Worm (Caenorhabditis elegans): ENCODE results near the gene gpa-8.

gpa-8 gene

DNA sequence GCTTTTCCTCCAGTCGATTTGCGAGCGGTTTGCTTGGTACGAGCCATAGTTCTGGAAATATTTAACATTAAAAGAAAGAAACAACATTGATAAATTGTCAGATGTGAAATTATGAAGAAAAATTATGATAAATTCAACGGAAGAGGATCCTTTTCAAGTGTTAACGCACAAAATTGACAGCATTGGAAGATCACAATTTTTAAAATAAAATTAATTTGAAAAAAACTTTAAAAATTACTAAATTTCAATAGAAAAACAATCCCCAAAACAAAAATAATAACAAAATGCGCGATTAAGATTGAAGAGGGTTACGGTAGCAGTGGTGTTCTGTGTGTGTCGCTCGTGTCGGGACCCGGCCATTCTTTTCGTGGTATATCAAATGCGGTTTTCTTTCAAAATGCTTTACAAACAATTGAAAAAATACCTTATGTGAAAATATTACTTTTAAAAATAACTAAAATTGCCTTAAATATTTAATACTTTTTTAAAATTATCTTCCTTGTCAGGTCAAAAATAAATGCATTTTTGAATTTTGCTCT lies 20.1 kb upstream of the gpa-8 start, which contains the start of gene his-74:
Gene his-74 (minus strand): TSS at position 51 of the 539 bp plus-strand sequence.
- peak; percentile 10 for TF ChIP-seq unc-130 (GFP tag; optimal IDR thresholded peaks at IDR 0.05)
- TF ChIP-seq lsy-2 (tag; optimal IDR thresholded peaks at IDR 0.05), result peak in 1 of 2 experiments; percentile 40
- no peak for TF ChIP-seq snpc-1.2 (GFP tag; IDR thresholded peaks at IDR 0.05)

DNA sequence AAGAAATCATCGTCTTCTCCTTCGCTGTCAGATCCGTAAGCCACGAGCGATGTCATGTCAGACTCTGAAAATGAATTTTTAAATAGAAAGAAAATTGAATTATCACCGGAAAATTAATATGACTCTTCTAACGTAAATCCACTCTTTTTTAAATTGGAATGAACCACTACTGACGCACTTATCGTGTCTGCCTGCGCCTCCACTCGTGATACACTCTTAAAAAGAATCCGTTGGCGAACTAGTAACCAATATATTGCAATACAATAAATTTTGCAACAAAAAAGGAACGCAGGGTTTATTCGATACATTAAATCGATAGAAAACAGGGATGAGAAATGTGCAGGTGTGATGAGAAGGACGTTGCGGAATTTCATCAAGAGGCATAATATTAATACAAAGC lies 19.1 kb upstream of the gpa-8 start, which contains the start of gene ccch-3:
Gene ccch-3 (minus strand): TSS at position 262 of the 400 bp plus-strand sequence.
- peak; percentile 13 for TF ChIP-seq gei-8 (GFP tag; optimal IDR thresholded peaks at IDR 0.05)
- TF ChIP-seq jun-1 (tag; optimal IDR thresholded peaks at IDR 0.05), result no peak
- peak; percentile 78 for TF ChIP-seq mep-1 (tag; optimal IDR thresholded peaks at IDR 0.05)
- peak; percentile 52; the same call in 1 of the 2 replicates for TF ChIP-seq hmg-1.1 (GFP tag; IDR thresholded peaks at IDR 0.05)
- TF ChIP-seq zip-11 (GFP tag; IDR thresholded peaks at IDR 0.05), result no peak
- peak; percentile 56 for TF ChIP-seq nhr-28 (tag; optimal IDR thresholded peaks at IDR 0.05)
- peak; percentile 65; the same call in 1 of the 2 replicates for TF ChIP-seq pha-4 (GFP tag; IDR thresholded peaks at IDR 0.05)
- TF ChIP-seq pha-4 (tag; optimal IDR thresholded peaks at IDR 0.05), result no peak
- TF ChIP-seq skn-1 (tag; optimal IDR thresholded peaks at IDR 0.05), result no peak
- TF ChIP-seq lin-1 (GFP tag; IDR thresholded peaks at IDR 0.05), result no peak
- TF ChIP-seq nhr-111 (GFP tag; optimal IDR thresholded peaks at IDR 0.05), result no peak
- no peak for TF ChIP-seq ceh-32 (tag; optimal IDR thresholded peaks at IDR 0.05; ENCODE audit: poor library complexity)
- no peak for TF ChIP-seq saeg-2 (GFP tag; IDR thresholded peaks at IDR 0.05)
- TF ChIP-seq madf-5 (GFP tag; IDR thresholded peaks at IDR 0.05), result no peak
- no peak for TF ChIP-seq nhr-42 (GFP tag; IDR thresholded peaks at IDR 0.05)
- TF ChIP-seq zag-1 (tag; optimal IDR thresholded peaks at IDR 0.05), result no peak
- TF ChIP-seq mxl-3 (GFP tag; optimal IDR thresholded peaks at IDR 0.05), result peak; percentile 33
- TF ChIP-seq zip-2 (tag; optimal IDR thresholded peaks at IDR 0.05), result no peak
- TF ChIP-seq ama-1 (optimal IDR thresholded peaks at IDR 0.05), result no peak
- TF ChIP-seq nhr-25 (tag; optimal IDR thresholded peaks at IDR 0.05; ENCODE audit: borderline replicate concordance, insufficient read depth), result peak; percentile 69
- no peak for TF ChIP-seq lin-13 (GFP tag; optimal IDR thresholded peaks at IDR 0.05)
- peak; percentile 70 for TF ChIP-seq rbr-2 (tag; optimal IDR thresholded peaks at IDR 0.05)
- TF ChIP-seq ceh-28 (tag; optimal IDR thresholded peaks at IDR 0.05), result no peak
- peak; percentile 18 for TF ChIP-seq unc-130 (GFP tag; optimal IDR thresholded peaks at IDR 0.05)
- no peak for TF ChIP-seq aha-1 (tag)
- no peak for TF ChIP-seq Y5F2A.4 (GFP tag; optimal IDR thresholded peaks at IDR 0.05)
- no peak for TF ChIP-seq ceh-20 (GFP tag; IDR thresholded peaks at IDR 0.05)
- TF ChIP-seq lin-39 (tag; optimal IDR thresholded peaks at IDR 0.05), result no peak
- no peak for TF ChIP-seq D1046.2 (GFP tag; IDR thresholded peaks at IDR 0.05)
- no peak for TF ChIP-seq egl-43 (GFP tag; IDR thresholded peaks at IDR 0.05)
- no peak for TF ChIP-seq nhr-237 (tag; optimal IDR thresholded peaks at IDR 0.05)
- no peak for TF ChIP-seq lir-3 (tag; optimal IDR thresholded peaks at IDR 0.05)
- TF ChIP-seq unc-39 (tag; optimal IDR thresholded peaks at IDR 0.05), result no peak
- TF ChIP-seq Y105C5A.15 (GFP tag; IDR thresholded peaks at IDR 0.05), result no peak
- TF ChIP-seq lim-7 (GFP tag; IDR thresholded peaks at IDR 0.05), result no peak
- no peak for TF ChIP-seq ceh-62 (tag; optimal IDR thresholded peaks at IDR 0.05)
- TF ChIP-seq attf-4 (tag; optimal IDR thresholded peaks at IDR 0.05), result no peak
- TF ChIP-seq set-16 (GFP tag; IDR thresholded peaks at IDR 0.05), result no peak
- TF ChIP-seq lsy-2 (tag; optimal IDR thresholded peaks at IDR 0.05), result peak in 1 of 2 experiments; percentile 86
- peak; percentile 48; the same call in 1 of the 2 replicates for TF ChIP-seq ctbp-1 (GFP tag; IDR thresholded peaks at IDR 0.05)
- TF ChIP-seq dmd-9 (GFP tag; IDR thresholded peaks at IDR 0.05), result no peak
- TF ChIP-seq Y75B8A.6 (GFP tag; IDR thresholded peaks at IDR 0.05), result 0 out of 2 replicates have a peak, but pooled peaks have one; percentile 56
- no peak for TF ChIP-seq sdz-12 (GFP tag; optimal IDR thresholded peaks at IDR 0.05)
- TF ChIP-seq hlh-30 (tag; optimal IDR thresholded peaks at IDR 0.05; ENCODE audit: insufficient read depth), result peak; percentile 86
- no peak for TF ChIP-seq tag-97 (GFP tag; IDR thresholded peaks at IDR 0.05)
- no peak for TF ChIP-seq F10B5.3 (tag; optimal IDR thresholded peaks at IDR 0.05)
- TF ChIP-seq hif-1 (tag; optimal IDR thresholded peaks at IDR 0.05), result no peak
- no peak for TF ChIP-seq cey-2 (tag; optimal IDR thresholded peaks at IDR 0.05; ENCODE audit: borderline replicate concordance, insufficient read depth)
